Worm (Caenorhabditis elegans) whole organism, L2 larva: Measurements from ENCODE around the gene cest-7.

Source experiments
- fos-1 ChIP-seq: fragments of 150-350 bp; optimal IDR thresholded peaks from 2 replicates; lab custom pipeline; 2014; ENCODE audit warnings: missing biosample characterization, missing genetic modification characterization
- nhr-237 ChIP-seq: fragments of 150-350 bp; optimal IDR thresholded peaks from 2 replicates; lab custom pipeline; 2014; ENCODE audit warnings: missing biosample characterization, missing genetic modification characterization
- nhr-77 ChIP-seq: fragments of 150-350 bp; optimal IDR thresholded peaks from 2 replicates; lab custom pipeline; 2014; ENCODE audit warnings: missing biosample characterization, missing genetic modification characterization
- skn-1 ChIP-seq: sonication (generic microtip); optimal IDR thresholded peaks from 2 replicates; lab custom pipeline; 2017; ENCODE audit warnings: missing biosample characterization, missing genetic modification characterization
- unc-39 ChIP-seq: fragments of 150-350 bp; optimal IDR thresholded peaks from 2 replicates; lab custom pipeline; 2014; ENCODE audit warnings: missing biosample characterization, missing genetic modification characterization

- no peak for TF ChIP-seq unc-39 (tag; lab: Kevin White, UChicago)
- TF ChIP-seq nhr-237 (tag; lab: Kevin White, UChicago): no peak
- TF ChIP-seq skn-1: no peak
- no peak for TF ChIP-seq nhr-77 (tag; lab: Kevin White, UChicago)
- TF ChIP-seq fos-1 (tag; lab: Kevin White, UChicago): no peak
These were observed 7.9 kb upstream of the cest-7 start, which contains the start of gene cest-9.2 for ce11 chrX:12221817-12222216.
